Worm (Caenorhabditis elegans) whole organism, L2 larva: ENCODE results near the gene C07H6.2.

ENCODE experiments used
- C34F6.9 ChIP-seq: fragments of 150-350 bp; optimal IDR thresholded peaks from 2 replicates; lab custom pipeline; 2014; ENCODE audit warnings: missing biosample characterization, missing genetic modification characterization
- F13H6.1 ChIP-seq: sonication (generic microtip); optimal IDR thresholded peaks from 2 replicates; lab custom pipeline; 2016; ENCODE audit warnings: missing genetic modification characterization, missing compliant biosample characterization
- alr-1 ChIP-seq: fragments of 150-350 bp; optimal IDR thresholded peaks from 2 replicates; lab custom pipeline; 2014; ENCODE audit warnings: missing biosample characterization, missing genetic modification characterization
- ama-1 ChIP-seq: fragments of 150-350 bp; optimal IDR thresholded peaks from 2 replicates; lab custom pipeline; 2018; ENCODE audit warnings: inconsistent platforms
- blmp-1 ChIP-seq: sonication (generic microtip); optimal IDR thresholded peaks from 2 replicates; lab custom pipeline; 2017; ENCODE audit warnings: missing genetic modification characterization, mild to moderate bottlenecking, missing compliant biosample characterization, antibody characterized with exemption, moderate library complexity; ENCODE audit not compliant: insufficient read depth
- ceh-16 ChIP-seq: fragments of 150-350 bp; optimal IDR thresholded peaks from 2 replicates; lab custom pipeline; 2014; ENCODE audit warnings: missing biosample characterization, missing genetic modification characterization
- ceh-82 ChIP-seq: fragments of 150-350 bp; optimal IDR thresholded peaks from 2 replicates; lab custom pipeline; 2014; ENCODE audit warnings: missing biosample characterization, missing genetic modification characterization
- crh-2 ChIP-seq: sonication (generic microtip); optimal IDR thresholded peaks from 2 replicates; lab custom pipeline; 2017; ENCODE audit warnings: missing biosample characterization, missing genetic modification characterization
- dmd-4 ChIP-seq: sonication (generic microtip); optimal IDR thresholded peaks from 2 replicates; lab custom pipeline; 2017; ENCODE audit warnings: missing biosample characterization, missing genetic modification characterization
- egl-27 ChIP-seq: sonication (generic microtip); optimal IDR thresholded peaks from 3 replicates; lab custom pipeline; 2017; ENCODE audit warnings: missing biosample characterization, missing genetic modification reagents, missing genetic modification characterization
- elt-3 ChIP-seq: sonication (generic microtip); optimal IDR thresholded peaks from 2 replicates; lab custom pipeline; 2017; ENCODE audit warnings: missing biosample characterization, missing genetic modification characterization
- fos-1 ChIP-seq: fragments of 150-350 bp; optimal IDR thresholded peaks from 2 replicates; lab custom pipeline; 2014; ENCODE audit warnings: missing biosample characterization, missing genetic modification characterization
- gmeb-1 ChIP-seq: fragments of 150-350 bp; optimal IDR thresholded peaks from 2 replicates; lab custom pipeline; 2014; ENCODE audit warnings: missing biosample characterization, missing genetic modification characterization
- lin-13 ChIP-seq: fragments of 150-350 bp; optimal IDR thresholded peaks from 2 replicates; lab custom pipeline; 2014; ENCODE audit warnings: missing biosample characterization, missing genetic modification reagents, missing genetic modification characterization
- lin-39 ChIP-seq: fragments of 150-350 bp; optimal IDR thresholded peaks from 2 replicates; lab custom pipeline; 2014; ENCODE audit warnings: missing biosample characterization, missing genetic modification reagents, missing genetic modification characterization
- lsy-2 ChIP-seq, 2 experiments: fragments of 150-350 bp in 1 of 2; sonication (generic microtip) in 1 of 2; optimal IDR thresholded peaks; 2 replicates each; lab custom pipeline; 2014 to 2017; ENCODE audit warnings: missing biosample characterization in 2 of 2, missing genetic modification characterization in 2 of 2
- mab-5 ChIP-seq: fragments of 150-350 bp; optimal IDR thresholded peaks from 2 replicates; lab custom pipeline; 2014; ENCODE audit warnings: missing biosample characterization, missing genetic modification characterization
- mbf-1 ChIP-seq: sonication (generic microtip); optimal IDR thresholded peaks from 2 replicates; lab custom pipeline; 2017; ENCODE audit warnings: missing biosample characterization, missing genetic modification characterization
- mdl-1 ChIP-seq, 2 experiments: fragments of 150-350 bp in 1 of 2; sonication (generic microtip) in 1 of 2; optimal IDR thresholded peaks; 2 replicates each; lab custom pipeline; 2017; ENCODE audit warnings: missing biosample characterization in 2 of 2, missing genetic modification characterization in 2 of 2
- nhr-10 ChIP-seq: sonication (generic microtip); optimal IDR thresholded peaks from 2 replicates; lab custom pipeline; 2017; ENCODE audit warnings: missing biosample characterization, missing genetic modification characterization
- nhr-12 ChIP-seq: fragments of 150-350 bp; optimal IDR thresholded peaks from 2 replicates; lab custom pipeline; 2014; ENCODE audit warnings: missing biosample characterization, missing genetic modification characterization
- nhr-129 ChIP-seq: fragments of 150-350 bp; optimal IDR thresholded peaks from 2 replicates; lab custom pipeline; 2014; ENCODE audit warnings: missing biosample characterization, missing genetic modification characterization
- nhr-21 ChIP-seq: fragments of 150-350 bp; optimal IDR thresholded peaks from 2 replicates; lab custom pipeline; 2014; ENCODE audit warnings: missing biosample characterization, missing genetic modification characterization
- nhr-25 ChIP-seq: fragments of 150-350 bp; sonication (generic microtip); optimal IDR thresholded peaks from 3 replicates; lab custom pipeline; 2014; ENCODE audit warnings: missing biosample characterization, missing genetic modification characterization
- nhr-6 ChIP-seq: fragments of 150-350 bp; optimal IDR thresholded peaks from 2 replicates; lab custom pipeline; 2014; ENCODE audit warnings: missing biosample characterization, missing genetic modification characterization
- nhr-77 ChIP-seq: fragments of 150-350 bp; optimal IDR thresholded peaks from 2 replicates; lab custom pipeline; 2014; ENCODE audit warnings: missing biosample characterization, missing genetic modification characterization
- peb-1 ChIP-seq: fragments of 150-350 bp; optimal IDR thresholded peaks from 2 replicates; lab custom pipeline; 2014; ENCODE audit warnings: missing biosample characterization, missing genetic modification characterization
- sem-4 ChIP-seq: fragments of 150-350 bp; optimal IDR thresholded peaks from 2 replicates; lab custom pipeline; 2014; ENCODE audit warnings: missing biosample characterization, missing genetic modification reagents, missing genetic modification characterization
- skn-1 ChIP-seq: sonication (generic microtip); optimal IDR thresholded peaks from 2 replicates; lab custom pipeline; 2017; ENCODE audit warnings: missing biosample characterization, missing genetic modification characterization
- sma-3 ChIP-seq: sonication (generic microtip); optimal IDR thresholded peaks from 2 replicates; lab custom pipeline; 2016; ENCODE audit warnings: missing genetic modification reagents, missing genetic modification characterization, missing compliant biosample characterization
- sma-9 ChIP-seq, 2 experiments: fragments of 150-350 bp in 1 of 2; sonication (generic microtip) in 1 of 2; optimal IDR thresholded peaks; 2 replicates each; lab custom pipeline; 2014 to 2016; ENCODE audit warnings: missing genetic modification characterization in 2 of 2, mild to moderate bottlenecking in 1 of 2, missing biosample characterization in 1 of 2, missing compliant biosample characterization in 1 of 2, missing genetic modification reagents in 1 of 2, moderate library complexity in 1 of 2
- snpc-4 ChIP-seq: fragments of 150-350 bp; optimal IDR thresholded peaks from 2 replicates; lab custom pipeline; 2014; ENCODE audit warnings: missing biosample characterization, missing genetic modification characterization
- unc-39 ChIP-seq: fragments of 150-350 bp; optimal IDR thresholded peaks from 2 replicates; lab custom pipeline; 2014; ENCODE audit warnings: missing biosample characterization, missing genetic modification characterization
- unc-55 ChIP-seq: fragments of 150-350 bp; sonication (generic microtip); optimal IDR thresholded peaks from 3 replicates; lab custom pipeline; 2014; ENCODE audit warnings: missing biosample characterization, missing genetic modification reagents, missing genetic modification characterization
- unc-62 ChIP-seq: fragments of 150-350 bp; optimal IDR thresholded peaks from 2 replicates; lab custom pipeline; 2014; ENCODE audit warnings: missing biosample characterization, missing genetic modification reagents, missing genetic modification characterization
- zag-1 ChIP-seq: fragments of 150-350 bp; optimal IDR thresholded peaks from 2 replicates; lab custom pipeline; 2014; ENCODE audit warnings: missing biosample characterization, missing genetic modification characterization
- ztf-1 ChIP-seq: fragments of 200-800 bp; sonication (Bioruptor generic); conservative IDR thresholded peaks from 2 replicates; pipeline ENCODE4 v1.3.6; 2022; ENCODE audit warnings: missing genetic modification characterization, missing compliant biosample characterization
- ztf-11 ChIP-seq: sonication (generic microtip); optimal IDR thresholded peaks from 2 replicates; lab custom pipeline; 2017; ENCODE audit warnings: missing biosample characterization, missing genetic modification characterization
- ztf-4 ChIP-seq: fragments of 150-350 bp; optimal IDR thresholded peaks from 2 replicates; lab custom pipeline; 2014; ENCODE audit warnings: missing biosample characterization, missing genetic modification characterization

Gene C07H6.2

DNA sequence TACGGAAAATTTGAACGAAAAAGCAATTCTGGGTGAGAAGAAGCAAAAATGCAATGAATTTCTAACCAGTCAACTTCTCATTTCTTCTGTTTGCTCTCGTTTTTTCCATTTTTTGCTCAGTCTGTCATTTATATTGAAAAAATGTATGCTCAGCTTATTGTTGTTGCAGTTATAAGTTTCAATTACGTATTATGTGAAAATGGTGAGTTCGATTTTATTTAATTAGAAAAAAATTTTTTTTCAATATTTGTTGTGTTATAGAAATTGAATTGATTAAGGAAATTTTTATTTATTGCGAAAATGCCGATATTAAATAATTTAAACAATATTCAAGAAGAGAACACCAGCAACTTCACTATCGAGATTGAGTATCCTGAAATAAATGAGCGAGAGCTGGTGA, 41.1 kb downstream of the C07H6.2 start, which contains the start of gene lgc-12:
TSS of gene lgc-12 (plus strand) at position 301 of the 400 bp plus-strand sequence.
- no peak for TF ChIP-seq blmp-1 (tag; lab: Kevin White, UChicago)
- no peak for TF ChIP-seq crh-2 (tag; lab: Kevin White, UChicago)
- TF ChIP-seq gmeb-1, result no peak
- TF ChIP-seq unc-62 (GFP tag; lab: Kevin White, UChicago), result no peak
- TF ChIP-seq alr-1 (tag; lab: Kevin White, UChicago), result no peak
- TF ChIP-seq ztf-11 (tag; lab: Kevin White, UChicago), result no peak
- no peak for TF ChIP-seq ceh-16
- TF ChIP-seq fos-1 (tag; lab: Kevin White, UChicago), result no peak
- TF ChIP-seq peb-1 (tag; lab: Kevin White, UChicago), result no peak
- no peak for TF ChIP-seq nhr-25 (tag; lab: Kevin White, UChicago)
- no peak for TF ChIP-seq mdl-1 (tag; optimal IDR thresholded peaks at IDR 0.05; lab: Kevin White, UChicago)

DNA sequence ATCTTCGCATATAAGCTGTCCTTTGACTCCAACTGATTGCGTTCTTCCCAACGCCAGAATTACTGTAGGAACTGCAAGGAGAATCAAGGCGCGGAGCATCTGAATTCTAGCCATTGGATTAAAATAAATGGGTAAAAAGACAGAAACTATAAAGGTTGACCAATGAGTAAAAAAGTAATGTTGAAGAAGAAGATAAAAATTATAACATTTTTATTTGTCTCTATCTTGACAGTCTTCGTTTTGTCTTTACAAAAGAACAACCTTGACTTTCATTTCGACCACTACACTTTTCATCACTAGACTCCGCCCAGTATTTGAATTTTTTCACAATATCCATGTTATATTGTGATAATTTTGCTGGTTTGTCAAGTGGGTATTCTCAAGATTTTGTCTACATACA, 44.4 kb downstream of the C07H6.2 start, which contains the start of gene ttr-8:
TSS of gene ttr-8 (minus strand) at position 101 of the 400 bp plus-strand sequence.
- TF ChIP-seq egl-27 (tag; lab: Kevin White, UChicago), result no peak
- TF ChIP-seq lin-39, result no peak
- TF ChIP-seq nhr-129 (tag; lab: Kevin White, UChicago), result no peak
- no peak for TF ChIP-seq crh-2 (tag; lab: Kevin White, UChicago)
- no peak for TF ChIP-seq skn-1 (tag; lab: Kevin White, UChicago)
- TF ChIP-seq fos-1 (tag; lab: Kevin White, UChicago), result no peak
- no peak for TF ChIP-seq unc-62 (GFP tag; lab: Kevin White, UChicago)
- TF ChIP-seq mab-5 (tag; lab: Kevin White, UChicago), result no peak
- TF ChIP-seq ceh-82 (tag; lab: Kevin White, UChicago), result no peak
- TF ChIP-seq blmp-1 (tag; lab: Kevin White, UChicago), result no peak
- no peak for TF ChIP-seq lsy-2 (tag; optimal IDR thresholded peaks at IDR 0.05; lab: Kevin White, UChicago)
- TF ChIP-seq alr-1 (tag; lab: Kevin White, UChicago), result no peak
- TF ChIP-seq elt-3 (tag; lab: Kevin White, UChicago), result no peak
- TF ChIP-seq nhr-10 (tag; lab: Kevin White, UChicago), result no peak
- no peak for TF ChIP-seq ceh-16
- TF ChIP-seq gmeb-1, result no peak
- TF ChIP-seq, all 48 proteins: peak for 0

DNA sequence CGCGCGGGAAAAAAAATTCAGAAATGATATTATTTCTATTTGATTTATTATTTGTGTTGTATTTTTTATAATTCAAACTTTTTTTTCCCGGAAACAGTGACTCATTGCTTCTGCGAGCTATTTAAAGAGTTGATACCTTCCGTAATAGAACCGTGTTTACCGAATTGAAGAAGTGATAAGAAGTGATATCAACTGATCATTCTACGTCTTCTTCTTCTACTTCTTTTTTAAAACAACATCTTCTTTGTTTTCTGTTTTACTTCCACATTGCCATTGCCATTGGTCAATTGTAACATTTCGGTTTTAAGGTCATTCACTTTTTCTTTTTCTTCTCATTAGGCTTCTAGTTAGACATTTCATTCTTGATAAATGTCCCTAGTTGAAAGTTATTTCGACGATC, 45.3 kb downstream of the C07H6.2 start, which contains the start of gene ttr-32:
TSS of gene ttr-32 (plus strand) at position 314 of the 400 bp plus-strand sequence.
- no peak for TF ChIP-seq mbf-1 (tag; lab: Kevin White, UChicago)
- TF ChIP-seq nhr-25 (tag; lab: Kevin White, UChicago), result peak; percentile 56
- TF ChIP-seq elt-3 (tag; lab: Kevin White, UChicago), result no peak
- peak; percentile 41 for TF ChIP-seq sma-3 (GFP tag; lab: Kevin White, UChicago)

DNA sequence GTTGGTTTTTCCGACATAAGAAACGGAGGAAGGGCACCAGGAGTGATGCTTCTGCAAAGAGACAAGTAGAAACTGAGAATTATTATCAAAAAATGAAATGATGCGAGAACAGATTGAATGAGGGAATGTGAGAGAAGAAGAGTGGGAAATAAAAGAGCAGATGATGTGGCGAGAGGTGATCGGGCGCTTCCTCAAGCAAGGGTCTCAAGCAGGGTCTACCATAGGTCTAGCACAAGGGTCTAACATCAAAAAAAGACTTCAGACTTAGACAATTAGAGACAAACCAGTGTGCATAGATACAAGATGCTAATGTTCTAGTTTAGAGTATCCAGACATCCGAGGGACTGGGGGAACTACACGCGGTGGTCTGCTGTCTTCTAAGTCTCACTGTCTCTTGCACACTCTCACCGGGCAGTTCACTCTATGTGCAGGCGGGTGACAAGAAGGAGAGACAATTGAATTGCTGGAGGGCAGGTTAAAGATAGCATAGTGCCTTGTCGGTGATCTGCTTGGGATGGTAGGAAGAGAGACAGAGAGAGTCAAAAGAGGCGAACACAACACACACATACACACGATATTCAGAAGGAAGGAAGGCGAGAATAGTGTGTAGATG, 49.4 kb downstream of the C07H6.2 start, which contains the start of gene R13A5.7:
TSS of gene R13A5.7 (minus strand) at position 51 of the 613 bp plus-strand sequence.
- TF ChIP-seq nhr-21 (tag; lab: Kevin White, UChicago) (peak; percentile 82), sma-9 (GFP tag; optimal IDR thresholded peaks at IDR 0.05; lab: Kevin White, UChicago) (peak; percentile 78), sma-9 (tag; optimal IDR thresholded peaks at IDR 0.05; lab: Kevin White, UChicago) (no peak), nhr-12 (tag; lab: Kevin White, UChicago) (no peak), egl-27 (tag; lab: Kevin White, UChicago) (peak; percentile 60), dmd-4 (no peak), elt-3 (tag; lab: Kevin White, UChicago) (no peak), mdl-1 (tag; optimal IDR thresholded peaks at IDR 0.05; lab: Kevin White, UChicago) (peak; percentile 90 to 91), nhr-6 (tag; lab: Kevin White, UChicago) (peak; percentile 37), nhr-129 (tag; lab: Kevin White, UChicago) (peak; percentile 94), unc-39 (tag; lab: Kevin White, UChicago) (no peak), crh-2 (tag; lab: Kevin White, UChicago) (peak; percentile 89), snpc-4 (tag; lab: Kevin White, UChicago) (peak; percentile 45), ceh-16 (peak; percentile 73), lin-13 (GFP tag; lab: Kevin White, UChicago) (peak; percentile 62), nhr-25 (tag; lab: Kevin White, UChicago) (peak; percentile 39), ceh-82 (tag; lab: Kevin White, UChicago) (no peak), lsy-2 (tag; optimal IDR thresholded peaks at IDR 0.05; lab: Kevin White, UChicago) (peak; percentile 60 to 87), nhr-77 (no peak), F13H6.1 (tag; lab: Kevin White, UChicago) (peak; percentile 92), blmp-1 (tag; lab: Kevin White, UChicago) (peak; percentile 40), gmeb-1 (peak; percentile 63), alr-1 (tag; lab: Kevin White, UChicago) (no peak), fos-1 (tag; lab: Kevin White, UChicago) (peak; percentile 87), sma-3 (GFP tag; lab: Kevin White, UChicago) (peak; percentile 50), mab-5 (tag; lab: Kevin White, UChicago) (peak; percentile 34), sem-4 (tag; lab: Kevin White, UChicago) (peak; percentile 85), ztf-4 (tag; lab: Kevin White, UChicago) (peak; percentile 68), nhr-10 (tag; lab: Kevin White, UChicago) (no peak), zag-1 (tag; lab: Kevin White, UChicago) (peak; percentile 60), C34F6.9 (tag; lab: Kevin White, UChicago) (peak; percentile 88), ztf-1 (GFP tag; lab: Robert Waterston, UW) (no peak), unc-55 (GFP tag; lab: Kevin White, UChicago) (peak; percentile 72), ama-1 (lab: Kevin White, UChicago) (no peak)
